Worm (Caenorhabditis elegans) whole organism, L1 larva: ENCODE results near the gene F41E6.17.
A peak's percentile ranks its signal among the peaks of the same experiment; 100 is the strongest.

ENCODE experiments used
- C16A3.4 ChIP-seq: fragments of 150-350 bp; optimal IDR thresholded peaks from 2 replicates; lab custom pipeline; 2014; ENCODE audit warnings: missing biosample characterization, missing genetic modification characterization
- alr-1 ChIP-seq: fragments of 200-800 bp; sonication (Bioruptor generic); optimal IDR thresholded peaks from 2 replicates; lab custom pipeline; 2018; ENCODE audit warnings: borderline replicate concordance, mild to moderate bottlenecking, missing genetic modification characterization, missing compliant biosample characterization
- blmp-1 ChIP-seq: fragments of 150-350 bp; optimal IDR thresholded peaks from 2 replicates; lab custom pipeline; 2014; ENCODE audit warnings: missing biosample characterization, missing genetic modification characterization
- ceh-8 ChIP-seq: fragments of 200-800 bp; sonication (Bioruptor generic); optimal IDR thresholded peaks from 2 replicates; lab custom pipeline; 2018; ENCODE audit warnings: mild to moderate bottlenecking, missing genetic modification characterization, moderate library complexity, missing compliant biosample characterization
- ceh-90 ChIP-seq: sonication (generic microtip); optimal IDR thresholded peaks from 2 replicates; lab custom pipeline; 2016; ENCODE audit warnings: missing genetic modification characterization, missing compliant biosample characterization
- dsc-1 ChIP-seq: sonication (generic microtip); optimal IDR thresholded peaks from 2 replicates; lab custom pipeline; 2016; ENCODE audit warnings: mild to moderate bottlenecking, missing genetic modification characterization, missing compliant biosample characterization
- efl-1 ChIP-seq, 4 experiments: fragments of 150-350 bp; optimal IDR thresholded peaks in 3 of 4; peaks in 1 of 4; 1 replicate in 1 of 4; 2 replicates in 3 of 4; lab custom pipeline; 2014; ENCODE audit warnings: missing biosample characterization in 2 of 4, missing genetic modification characterization in 2 of 4, missing genetic modification reagents in 2 of 4
- egl-27 ChIP-seq, 2 experiments: fragments of 150-350 bp in 1 of 2; sonication (generic microtip); optimal IDR thresholded peaks; 3 replicates each; lab custom pipeline; 2017 to 2018; ENCODE audit warnings: missing biosample characterization in 2 of 2, missing genetic modification characterization in 2 of 2, missing genetic modification reagents in 2 of 2
- elt-2 ChIP-seq: sonication (generic microtip); optimal IDR thresholded peaks from 2 replicates; lab custom pipeline; 2016; ENCODE audit warnings: missing genetic modification characterization, mild to moderate bottlenecking, inconsistent platforms, missing compliant biosample characterization, missing genetic modification reagents
- fkh-10 ChIP-seq: sonication (generic microtip); optimal IDR thresholded peaks from 2 replicates; lab custom pipeline; 2017; ENCODE audit warnings: missing biosample characterization, missing genetic modification reagents, missing genetic modification characterization
- fkh-8 ChIP-seq: sonication (generic microtip); optimal IDR thresholded peaks from 2 replicates; lab custom pipeline; 2016; ENCODE audit warnings: mild to moderate bottlenecking, missing genetic modification characterization, missing compliant biosample characterization
- fos-1 ChIP-seq: fragments of 150-350 bp; optimal IDR thresholded peaks from 2 replicates; lab custom pipeline; 2014; ENCODE audit warnings: missing biosample characterization, missing genetic modification characterization
- hlh-4 ChIP-seq: sonication (generic microtip); optimal IDR thresholded peaks from 2 replicates; lab custom pipeline; 2016; ENCODE audit warnings: mild to moderate bottlenecking, missing genetic modification characterization, missing compliant biosample characterization
- hpl-2 ChIP-seq: fragments of 150-350 bp; optimal IDR thresholded peaks from 2 replicates; lab custom pipeline; 2014; ENCODE audit warnings: missing biosample characterization, missing genetic modification reagents, missing genetic modification characterization
- jun-1 ChIP-seq: fragments of 150-350 bp; optimal IDR thresholded peaks from 2 replicates; lab custom pipeline; 2014; ENCODE audit warnings: missing biosample characterization, missing genetic modification reagents, missing genetic modification characterization
- lin-14 ChIP-seq: fragments of 200-800 bp; sonication (Bioruptor generic); optimal IDR thresholded peaks from 2 replicates; lab custom pipeline; 2018; ENCODE audit warnings: mild to moderate bottlenecking, missing genetic modification characterization, moderate library complexity, missing compliant biosample characterization
- lin-15B ChIP-seq: fragments of 150-350 bp; sonication (generic microtip); optimal IDR thresholded peaks from 3 replicates; lab custom pipeline; 2014; ENCODE audit warnings: missing biosample characterization, missing genetic modification characterization
- lin-35 ChIP-seq, 2 experiments: fragments of 150-350 bp; optimal IDR thresholded peaks; 2 replicates each; lab custom pipeline; 2014; ENCODE audit warnings: missing biosample characterization in 2 of 2, missing genetic modification characterization in 2 of 2, missing genetic modification reagents in 2 of 2
- lin-39 ChIP-seq: fragments of 150-350 bp; optimal IDR thresholded peaks from 2 replicates; lab custom pipeline; 2014; ENCODE audit warnings: missing biosample characterization, missing genetic modification reagents, missing genetic modification characterization
- mef-2 ChIP-seq: fragments of 150-350 bp; optimal IDR thresholded peaks from 2 replicates; lab custom pipeline; 2014; ENCODE audit warnings: missing biosample characterization, missing genetic modification characterization
- mep-1 ChIP-seq: fragments of 150-350 bp; optimal IDR thresholded peaks from 2 replicates; lab custom pipeline; 2014; ENCODE audit warnings: missing biosample characterization, missing genetic modification characterization
- nhr-12 ChIP-seq: sonication (generic microtip); optimal IDR thresholded peaks from 2 replicates; lab custom pipeline; 2017; ENCODE audit warnings: missing biosample characterization, missing genetic modification characterization
- nhr-20 ChIP-seq: sonication (generic microtip); optimal IDR thresholded peaks from 2 replicates; lab custom pipeline; 2016; ENCODE audit warnings: mild to moderate bottlenecking, missing genetic modification characterization, missing compliant biosample characterization
- nhr-28 ChIP-seq: fragments of 150-350 bp; optimal IDR thresholded peaks from 2 replicates; lab custom pipeline; 2014; ENCODE audit warnings: missing biosample characterization, missing genetic modification characterization
- nhr-71 ChIP-seq: sonication (generic microtip); optimal IDR thresholded peaks from 2 replicates; lab custom pipeline; 2016; ENCODE audit warnings: mild to moderate bottlenecking, missing genetic modification characterization, moderate library complexity, missing compliant biosample characterization
- nhr-76 ChIP-seq: sonication (generic microtip); optimal IDR thresholded peaks from 2 replicates; lab custom pipeline; 2017; ENCODE audit warnings: missing biosample characterization, missing genetic modification characterization
- nhr-84 ChIP-seq: sonication (generic microtip); optimal IDR thresholded peaks from 2 replicates; lab custom pipeline; 2017; ENCODE audit warnings: missing biosample characterization, missing genetic modification characterization
- nhr-85 ChIP-seq: sonication (generic microtip); peaks from one replicate; lab custom pipeline; 2016; ENCODE audit warnings: missing genetic modification characterization, inconsistent platforms, missing compliant biosample characterization
- pag-3 ChIP-seq: sonication (generic microtip); optimal IDR thresholded peaks from 2 replicates; lab custom pipeline; 2017; ENCODE audit warnings: missing genetic modification characterization, mild to moderate bottlenecking, missing compliant biosample characterization, antibody characterized with exemption, borderline replicate concordance; ENCODE audit not compliant: insufficient read depth
- rnt-1 ChIP-seq: sonication (generic microtip); optimal IDR thresholded peaks from 2 replicates; lab custom pipeline; 2016; ENCODE audit warnings: mild to moderate bottlenecking, missing genetic modification characterization, moderate library complexity, missing compliant biosample characterization
- skn-1 ChIP-seq: fragments of 150-350 bp; optimal IDR thresholded peaks from 2 replicates; lab custom pipeline; 2014; ENCODE audit warnings: missing biosample characterization, missing genetic modification characterization
- snpc-4 ChIP-seq: fragments of 150-350 bp; optimal IDR thresholded peaks from 2 replicates; lab custom pipeline; 2014; ENCODE audit warnings: missing biosample characterization, missing genetic modification characterization
- snu-23 ChIP-seq: sonication (generic microtip); optimal IDR thresholded peaks from 2 replicates; lab custom pipeline; 2016; ENCODE audit warnings: missing genetic modification characterization, missing compliant biosample characterization
- sox-4 ChIP-seq: sonication (generic microtip); optimal IDR thresholded peaks from 2 replicates; lab custom pipeline; 2016; ENCODE audit warnings: missing genetic modification characterization, missing compliant biosample characterization
- sptf-1 ChIP-seq: fragments of 150-350 bp; optimal IDR thresholded peaks from 2 replicates; lab custom pipeline; 2014; ENCODE audit warnings: missing biosample characterization, missing genetic modification characterization
- tbx-2 ChIP-seq: sonication (generic microtip); optimal IDR thresholded peaks from 2 replicates; lab custom pipeline; 2016; ENCODE audit warnings: missing genetic modification characterization, missing compliant biosample characterization
- tlp-1 ChIP-seq: fragments of 150-350 bp; optimal IDR thresholded peaks from 2 replicates; lab custom pipeline; 2014; ENCODE audit warnings: missing biosample characterization, missing genetic modification characterization
- unc-130 ChIP-seq: fragments of 150-350 bp; optimal IDR thresholded peaks from 2 replicates; lab custom pipeline; 2017; ENCODE audit warnings: missing biosample characterization, missing genetic modification characterization, inconsistent platforms
- unc-62 ChIP-seq: fragments of 150-350 bp; optimal IDR thresholded peaks from 2 replicates; lab custom pipeline; 2014; ENCODE audit warnings: missing biosample characterization, missing genetic modification reagents, missing genetic modification characterization
- unc-98 ChIP-seq: fragments of 200-800 bp; sonication (Bioruptor generic); IDR thresholded peaks from 2 replicates; pipeline ENCODE4 v1.3.6; 2022; ENCODE audit warnings: missing genetic modification characterization, missing compliant biosample characterization
- vab-15 ChIP-seq: sonication (generic microtip); optimal IDR thresholded peaks from 2 replicates; lab custom pipeline; 2017; ENCODE audit warnings: missing genotype, mild to moderate bottlenecking, missing genetic modification characterization, missing compliant biosample characterization
- xbp-1 ChIP-seq: sonication (generic microtip); optimal IDR thresholded peaks from 2 replicates; lab custom pipeline; 2016; ENCODE audit warnings: missing genetic modification characterization, missing compliant biosample characterization
- zip-4 ChIP-seq: fragments of 200-800 bp; sonication (Bioruptor generic); optimal IDR thresholded peaks from 2 replicates; lab custom pipeline; 2018; ENCODE audit warnings: mild to moderate bottlenecking, missing genetic modification characterization, moderate library complexity, missing compliant biosample characterization
- ztf-4 ChIP-seq: fragments of 150-350 bp; optimal IDR thresholded peaks from 2 replicates; lab custom pipeline; 2014; ENCODE audit warnings: missing biosample characterization, missing genetic modification characterization

The F41E6.17 gene

ce11 chrV:8654460-8655419 lies 30.8 kb downstream of the F41E6.17 start:
- TF ChIP-seq mef-2 (tag; lab: Kevin White, UChicago) (no peak), sox-4 (tag; lab: Kevin White, UChicago) (no peak), pag-3 (no peak), egl-27 (tag; optimal IDR thresholded peaks at IDR 0.05; lab: Kevin White, UChicago) (no peak), tbx-2 (no peak), efl-1 (optimal IDR thresholded peaks at IDR 0.05; lab: Kevin White, UChicago) (no peak), efl-1 (GFP tag; optimal IDR thresholded peaks at IDR 0.05 in 1 of 2; lab: Kevin White, UChicago) (no peak), snu-23 (no peak), rnt-1 (peak; percentile 31), zip-4 (GFP tag; lab: Kevin White, UChicago) (no peak), unc-98 (GFP tag; lab: Robert Waterston, UW) (no peak), hlh-4 (no peak), skn-1 (no peak), lin-35 (GFP tag; optimal IDR thresholded peaks at IDR 0.05; lab: Kevin White, UChicago) (peak in 1 of 2 experiments; percentile 48), nhr-76 (tag; lab: Kevin White, UChicago) (no peak), lin-14 (peak; percentile 70), unc-130 (no peak), elt-2 (tag; lab: Kevin White, UChicago) (peak; percentile 41)
- TF ChIP-seq, all 84 proteins: peak for 4

ce11 chrV:8657911-8658310 lies 34.0 kb downstream of the F41E6.17 start:
- no peak for TF ChIP-seq ceh-90 (tag; lab: Kevin White, UChicago)
- no peak for TF ChIP-seq efl-1 (optimal IDR thresholded peaks at IDR 0.05; lab: Kevin White, UChicago)
- peak in 1 of 2 experiments; percentile 79 for TF ChIP-seq efl-1 (GFP tag; optimal IDR thresholded peaks at IDR 0.05 in 1 of 2; lab: Kevin White, UChicago)
- TF ChIP-seq nhr-84 (tag; lab: Kevin White, UChicago) = no peak
- no peak for TF ChIP-seq lin-14
- no peak for TF ChIP-seq mep-1 (tag; lab: Kevin White, UChicago)
- TF ChIP-seq nhr-85 = peak; percentile 51
- TF ChIP-seq snpc-4 = no peak
- TF ChIP-seq skn-1 = peak; percentile 80
- TF ChIP-seq unc-62 (GFP tag; lab: Kevin White, UChicago) = no peak
- TF ChIP-seq nhr-12 = no peak
- TF ChIP-seq sox-4 (tag; lab: Kevin White, UChicago) = no peak
- peak in 1 of 2 experiments; percentile 3 for TF ChIP-seq lin-35 (GFP tag; optimal IDR thresholded peaks at IDR 0.05; lab: Kevin White, UChicago)

- no peak for TF ChIP-seq fos-1 (tag; lab: Kevin White, UChicago)
- TF ChIP-seq hpl-2 (GFP tag; lab: Kevin White, UChicago) = no peak
- peak; percentile 15 for TF ChIP-seq unc-130
- peak; percentile 7 for TF ChIP-seq ztf-4 (tag; lab: Kevin White, UChicago)
- TF ChIP-seq tlp-1 (tag; lab: Kevin White, UChicago) = no peak
- TF ChIP-seq egl-27 (tag; optimal IDR thresholded peaks at IDR 0.05; lab: Kevin White, UChicago) = no peak
- TF ChIP-seq snu-23 = peak; percentile 43
- no peak for TF ChIP-seq sptf-1 (tag; lab: Kevin White, UChicago)
- peak; percentile 2 for TF ChIP-seq C16A3.4
- peak; percentile 56 for TF ChIP-seq rnt-1
- TF ChIP-seq nhr-28 (tag; lab: Kevin White, UChicago) = no peak
- TF ChIP-seq nhr-20 (tag; lab: Kevin White, UChicago) = peak; percentile 36
- peak; percentile 8 for TF ChIP-seq dsc-1 (tag; lab: Kevin White, UChicago)
- TF ChIP-seq jun-1 (tag; lab: Kevin White, UChicago) = no peak
- no peak for TF ChIP-seq efl-1 (optimal IDR thresholded peaks at IDR 0.05; lab: Kevin White, UChicago)
- peak in 1 of 2 experiments; percentile 77 for TF ChIP-seq efl-1 (GFP tag; optimal IDR thresholded peaks at IDR 0.05 in 1 of 2; lab: Kevin White, UChicago)
- TF ChIP-seq xbp-1 = no peak
- TF ChIP-seq vab-15 (tag; lab: Kevin White, UChicago) = no peak
- TF ChIP-seq lin-14 = peak; percentile 77
- TF ChIP-seq fkh-8 (tag; lab: Kevin White, UChicago) = no peak
- peak; percentile 56 for TF ChIP-seq blmp-1
- no peak for TF ChIP-seq lin-15B
- TF ChIP-seq nhr-71 (tag; lab: Kevin White, UChicago) = peak; percentile 60
- TF ChIP-seq ceh-8 = no peak
- no peak for TF ChIP-seq fkh-10 (GFP tag; lab: Kevin White, UChicago)
- no peak for TF ChIP-seq mep-1 (tag; lab: Kevin White, UChicago)
- TF ChIP-seq lin-39 = no peak
- no peak for TF ChIP-seq alr-1 (tag; lab: Kevin White, UChicago)
- no peak for TF ChIP-seq sox-4 (tag; lab: Kevin White, UChicago)
Observed at ce11 chrV:8658577-8659362, 34.9 kb downstream of the F41E6.17 start.
